Worm (Caenorhabditis elegans): Measurements from ENCODE around the gene C39E9.12.

DNA sequence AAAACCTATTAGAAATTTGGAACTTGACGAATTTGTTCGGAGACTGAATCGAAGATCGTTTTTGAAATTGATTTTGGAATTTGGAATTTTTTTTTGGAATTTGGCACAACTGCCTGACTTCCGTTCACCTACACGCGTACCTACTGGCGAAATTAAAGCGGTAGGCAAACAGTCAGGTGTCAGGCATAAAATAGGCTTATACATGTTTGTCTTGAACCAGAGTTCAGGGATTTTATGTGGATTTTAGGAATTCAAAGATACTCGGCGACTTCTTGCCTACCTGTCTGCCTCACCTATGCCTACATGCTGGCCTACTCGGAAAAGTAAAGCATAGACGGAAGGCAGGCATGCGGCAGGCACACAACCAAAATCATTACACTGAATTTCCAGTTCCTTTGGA, 15.5 kb upstream of the C39E9.12 start:
- no peak for TF ChIP-seq zag-1 (tag; optimal IDR thresholded peaks at IDR 0.05)
- TF ChIP-seq nhr-237 (tag; optimal IDR thresholded peaks at IDR 0.05): no peak
- TF ChIP-seq egl-27 (tag; optimal IDR thresholded peaks at IDR 0.05): no peak
- TF ChIP-seq unc-62 (GFP tag; optimal IDR thresholded peaks at IDR 0.05): no peak
